Worm (Caenorhabditis elegans) whole organism, L1 larva: Measurements from ENCODE around the gene cal-1.

Experiments
- C04F5.9 ChIP-seq: sonication (generic microtip); optimal IDR thresholded peaks from 2 replicates; lab custom pipeline; 2016; ENCODE audit warnings: missing genetic modification characterization, missing compliant biosample characterization
- F16B12.6 ChIP-seq: fragments of 150-350 bp; optimal IDR thresholded peaks from 2 replicates; lab custom pipeline; 2014; ENCODE audit warnings: missing biosample characterization, missing genetic modification characterization
- ama-1 ChIP-seq: fragments of 150-350 bp; optimal IDR thresholded peaks from 2 replicates; lab custom pipeline; 2014
- ceh-90 ChIP-seq: sonication (generic microtip); optimal IDR thresholded peaks from 2 replicates; lab custom pipeline; 2016; ENCODE audit warnings: missing genetic modification characterization, missing compliant biosample characterization
- dpl-1 ChIP-seq, 3 experiments: fragments of 150-350 bp in 2 of 3; sonication (generic microtip) in 1 of 3; optimal IDR thresholded peaks; 2 replicates each; lab custom pipeline; 2014 to 2017; ENCODE audit warnings: missing biosample characterization in 3 of 3, missing genetic modification characterization in 3 of 3, missing genetic modification reagents in 3 of 3
- lsy-2 ChIP-seq, 2 experiments: fragments of 150-350 bp; optimal IDR thresholded peaks; 2 replicates each; lab custom pipeline; 2014; ENCODE audit warnings: missing biosample characterization in 2 of 2, missing genetic modification characterization in 2 of 2
- mep-1 ChIP-seq: fragments of 150-350 bp; optimal IDR thresholded peaks from 2 replicates; lab custom pipeline; 2014; ENCODE audit warnings: missing biosample characterization, missing genetic modification characterization
- nhr-28 ChIP-seq: fragments of 150-350 bp; optimal IDR thresholded peaks from 2 replicates; lab custom pipeline; 2014; ENCODE audit warnings: missing biosample characterization, missing genetic modification characterization
- skn-1 ChIP-seq: fragments of 150-350 bp; optimal IDR thresholded peaks from 2 replicates; lab custom pipeline; 2014; ENCODE audit warnings: missing biosample characterization, missing genetic modification characterization
- unc-62 ChIP-seq: fragments of 150-350 bp; optimal IDR thresholded peaks from 2 replicates; lab custom pipeline; 2014; ENCODE audit warnings: missing biosample characterization, missing genetic modification reagents, missing genetic modification characterization
- ztf-11 ChIP-seq, 2 experiments: sonication (generic microtip); optimal IDR thresholded peaks; 2 replicates each; lab custom pipeline; 2016 to 2017; ENCODE audit warnings: missing genetic modification characterization in 2 of 2, missing biosample characterization in 1 of 2, missing compliant biosample characterization in 1 of 2

DNA sequence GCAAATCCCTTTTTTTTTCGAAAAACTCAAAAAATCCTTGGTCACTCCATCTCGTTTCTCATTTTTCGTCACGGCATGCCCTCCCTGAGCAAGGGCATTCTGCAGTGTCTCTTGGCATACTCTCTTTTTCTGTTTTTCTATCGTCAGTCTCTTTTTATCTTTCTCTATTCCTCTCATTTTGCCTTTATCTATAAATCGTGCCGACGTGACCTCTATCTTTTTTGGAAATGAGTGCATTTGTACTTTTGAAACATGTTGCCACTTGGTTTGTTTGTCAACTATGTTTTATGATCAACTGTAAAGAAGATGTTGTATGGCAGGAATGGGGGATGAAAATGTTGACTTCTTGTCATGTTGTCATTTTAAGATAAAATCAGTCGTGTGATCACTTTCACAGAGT lies 11.9 kb upstream of the cal-1 start:
- TF ChIP-seq C04F5.9 (tag; lab: Kevin White, UChicago), result no peak
- TF ChIP-seq ama-1 (lab: Kevin White, UChicago), result no peak
- no peak for TF ChIP-seq nhr-28 (tag; lab: Kevin White, UChicago)
- peak; percentile 60 to 70 for TF ChIP-seq lsy-2 (tag; optimal IDR thresholded peaks at IDR 0.05; lab: Kevin White, UChicago)
- TF ChIP-seq skn-1 (tag; lab: Kevin White, UChicago), result no peak
- no peak for TF ChIP-seq ceh-90 (tag; lab: Kevin White, UChicago)
- TF ChIP-seq dpl-1 (GFP tag; optimal IDR thresholded peaks at IDR 0.05; lab: Kevin White, UChicago), result peak in 1 of 3 experiments; percentile 39
- TF ChIP-seq F16B12.6 (tag; lab: Kevin White, UChicago), result no peak
- no peak for TF ChIP-seq ztf-11 (tag; optimal IDR thresholded peaks at IDR 0.05; lab: Kevin White, UChicago)
- TF ChIP-seq unc-62 (GFP tag; lab: Kevin White, UChicago), result no peak
- peak; percentile 72 for TF ChIP-seq mep-1
